Fruit fly (Drosophila melanogaster) whole organism, embryonic: ENCODE results near the gene mus201.

Source experiments
- ATbp ChIP-seq: fragments of 200-800 bp; sonication (Bioruptor generic); optimal IDR thresholded peaks from 2 replicates; lab custom pipeline; 2017; ENCODE audit warnings: missing biosample characterization, mild to moderate bottlenecking, missing genetic modification characterization, missing genetic modification reagents
- Asciz ChIP-seq: fragments of 200-800 bp; sonication (Bioruptor generic); optimal IDR thresholded peaks from 2 replicates; lab custom pipeline; 2017; ENCODE audit warnings: missing biosample characterization, mild to moderate bottlenecking, missing genetic modification characterization, missing genetic modification reagents
- B-H1 ChIP-seq: fragments of 200-800 bp; sonication (Bioruptor generic); IDR thresholded peaks from 3 replicates; pipeline ENCODE4 v1.3.6; 2022; ENCODE audit warnings: missing biosample characterization, missing genetic modification characterization
- Bgb ChIP-seq: fragments of 200-800 bp; sonication (Bioruptor generic); IDR thresholded peaks from 2 replicates; pipeline ENCODE4 v1.3.6; 2022; ENCODE audit warnings: missing biosample characterization, missing genetic modification characterization; ENCODE audit not compliant: partially characterized antibody
- CG1024 ChIP-seq: fragments of 200-800 bp; sonication (Bioruptor generic); IDR thresholded peaks from 2 replicates; pipeline ENCODE4 v1.3.6; 2022; ENCODE audit warnings: missing biosample characterization, missing genetic modification characterization
- CG11456 ChIP-seq: fragments of 200-800 bp; sonication (Bioruptor generic); IDR thresholded peaks from 3 replicates; pipeline ENCODE4 v1.3.6; 2022; ENCODE audit warnings: missing biosample characterization, missing genetic modification characterization
- CG1602 ChIP-seq: fragments of 200-800 bp; sonication (Bioruptor generic); optimal IDR thresholded peaks from 3 replicates; lab custom pipeline; 2016; ENCODE audit warnings: missing biosample characterization, missing genetic modification characterization
- CG17328 ChIP-seq: fragments of 200-800 bp; sonication (Bioruptor generic); IDR thresholded peaks from 2 replicates; pipeline ENCODE4 v1.3.6; 2022; ENCODE audit warnings: missing biosample characterization, missing genetic modification characterization
- CG17361 ChIP-seq: fragments of 200-800 bp; sonication (Bioruptor generic); IDR thresholded peaks from 3 replicates; pipeline ENCODE4 v1.3.6; 2022; ENCODE audit warnings: missing biosample characterization, missing genetic modification characterization
- CG17385 ChIP-seq: fragments of 200-800 bp; sonication (Bioruptor generic); optimal IDR thresholded peaks from 3 replicates; lab custom pipeline; 2018; ENCODE audit warnings: missing biosample characterization, mild to moderate bottlenecking, missing genetic modification characterization
- CG1792 ChIP-seq: fragments of 200-800 bp; sonication (Bioruptor generic); optimal IDR thresholded peaks from 2 replicates; lab custom pipeline; 2016; ENCODE audit warnings: missing biosample characterization, missing genetic modification characterization
- CG30403 ChIP-seq: fragments of 200-800 bp; sonication (Bioruptor generic); optimal IDR thresholded peaks from 3 replicates; lab custom pipeline; 2016; ENCODE audit warnings: missing biosample characterization, missing genetic modification characterization
- CG32767 ChIP-seq: fragments of 200-800 bp; sonication (Bioruptor generic); IDR thresholded peaks from 2 replicates; pipeline ENCODE4 v1.3.6; 2022; ENCODE audit warnings: missing biosample characterization, missing genetic modification characterization
- CG5953 ChIP-seq: fragments of 200-800 bp; sonication (Bioruptor generic); IDR thresholded peaks from 2 replicates; pipeline ENCODE4 v1.3.6; 2022; ENCODE audit warnings: missing biosample characterization, missing genetic modification characterization
- CG6689 ChIP-seq: fragments of 200-800 bp; sonication (Bioruptor generic); IDR thresholded peaks from 2 replicates; pipeline ENCODE4 v1.3.6; 2022; ENCODE audit warnings: missing biosample characterization, missing genetic modification characterization
- CG7357 ChIP-seq: fragments of 200-800 bp; sonication (Bioruptor generic); IDR thresholded peaks from 3 replicates; pipeline ENCODE4 v1.3.6; 2022; ENCODE audit warnings: missing biosample characterization, missing genetic modification characterization
- CG7556 ChIP-seq: fragments of 200-800 bp; sonication (Bioruptor generic); optimal IDR thresholded peaks from 2 replicates; lab custom pipeline; 2017; ENCODE audit warnings: missing biosample characterization, mild to moderate bottlenecking, missing genetic modification characterization
- CG8765 ChIP-seq: fragments of 200-800 bp; sonication (Bioruptor generic); IDR thresholded peaks from 2 replicates; pipeline ENCODE4 v1.3.6; 2022; ENCODE audit warnings: missing biosample characterization, missing genetic modification characterization
- CoRest ChIP-seq: fragments of 200-800 bp; sonication (Bioruptor generic); optimal IDR thresholded peaks from 3 replicates; lab custom pipeline; 2018; ENCODE audit warnings: missing biosample characterization, mild to moderate bottlenecking, missing genetic modification characterization, moderate library complexity
- CrebB ChIP-seq: fragments of 200-800 bp; sonication (Bioruptor generic); optimal IDR thresholded peaks from 3 replicates; lab custom pipeline; 2018; ENCODE audit warnings: missing biosample characterization, mild to moderate bottlenecking, missing genetic modification characterization
- Dll ChIP-seq: fragments of 200-800 bp; sonication (Bioruptor generic); IDR thresholded peaks from 4 replicates; pipeline ENCODE4 v1.3.6; 2022; ENCODE audit warnings: missing biosample characterization, missing genetic modification characterization; ENCODE audit not compliant: partially characterized antibody
- Dp ChIP-seq: fragments of 200-800 bp; sonication (Bioruptor generic); optimal IDR thresholded peaks from 2 replicates; lab custom pipeline; 2018; ENCODE audit warnings: missing biosample characterization, mild to moderate bottlenecking, missing genetic modification characterization, moderate library complexity
- Drgx ChIP-seq: fragments of 200-800 bp; sonication (Bioruptor generic); IDR thresholded peaks from 2 replicates; pipeline ENCODE4 v1.3.6; 2022; ENCODE audit warnings: missing biosample characterization, missing genetic modification characterization
- Eip74EF ChIP-seq, 2 experiments: fragments of 200-800 bp in 1 of 2; fragments of >200 bp in 1 of 2; sonication (Bioruptor generic) in 1 of 2; optimal IDR thresholded peaks; 2 replicates each; lab custom pipeline; 2017 to 2019; ENCODE audit warnings: missing biosample characterization in 2 of 2, missing genetic modification characterization in 2 of 2, mild to moderate bottlenecking in 1 of 2, moderate library complexity in 1 of 2
- Ets97D ChIP-seq: fragments of 200-800 bp; sonication (Bioruptor generic); optimal IDR thresholded peaks from 3 replicates; lab custom pipeline; 2016; ENCODE audit warnings: missing biosample characterization, missing genetic modification characterization
- HLH3B ChIP-seq: fragments of 200-800 bp; sonication (Bioruptor generic); IDR thresholded peaks from 2 replicates; pipeline ENCODE4 v1.3.6; 2022; ENCODE audit warnings: missing biosample characterization, missing genetic modification characterization
- HmgD ChIP-seq: fragments of 200-800 bp; sonication (Bioruptor generic); optimal IDR thresholded peaks from 3 replicates; lab custom pipeline; 2016; ENCODE audit warnings: missing biosample characterization, missing genetic modification characterization
- Lhr ChIP-seq: fragments of 200-800 bp; sonication (Bioruptor generic); optimal IDR thresholded peaks from 3 replicates; lab custom pipeline; 2017; ENCODE audit warnings: mild to moderate bottlenecking, missing biosample characterization, missing genetic modification reagents, missing genetic modification characterization
- Mrtf ChIP-seq: fragments of 200-800 bp; sonication (Bioruptor generic); IDR thresholded peaks from 3 replicates; pipeline ENCODE4 v1.3.6; 2022; ENCODE audit warnings: missing biosample characterization, missing genetic modification characterization
- Optix ChIP-seq: fragments of 200-800 bp; sonication (Bioruptor generic); IDR thresholded peaks from 3 replicates; pipeline ENCODE4 v1.3.6; 2022; ENCODE audit warnings: missing biosample characterization, missing genetic modification characterization
- Scr ChIP-seq: fragments of 200-800 bp; sonication (Bioruptor generic); IDR thresholded peaks from 2 replicates; pipeline ENCODE4 v1.3.6; 2022; ENCODE audit warnings: missing biosample characterization, missing genetic modification characterization; ENCODE audit not compliant: partially characterized antibody
- Sox102F ChIP-seq: fragments of 200-800 bp; sonication (Bioruptor generic); optimal IDR thresholded peaks from 2 replicates; lab custom pipeline; 2018; ENCODE audit warnings: missing biosample characterization, mild to moderate bottlenecking, missing genetic modification characterization, moderate library complexity
- bcd ChIP-seq: fragments of 200-800 bp; sonication (Bioruptor generic); optimal IDR thresholded peaks from 2 replicates; lab custom pipeline; 2017; ENCODE audit warnings: missing biosample characterization, mild to moderate bottlenecking, missing genetic modification characterization
- dpn ChIP-seq, 2 experiments: fragments of 200-800 bp; sonication (Bioruptor generic); optimal IDR thresholded peaks; 3 replicates each; lab custom pipeline; 2016; ENCODE audit warnings: missing biosample characterization in 2 of 2, missing genetic modification characterization in 2 of 2
- dysf ChIP-seq: fragments of 200-800 bp; sonication (Bioruptor generic); IDR thresholded peaks from 3 replicates; pipeline ENCODE4 v1.3.6; 2022; ENCODE audit warnings: missing biosample characterization, missing genetic modification characterization
- ewg ChIP-seq: fragments of 200-800 bp; sonication (Bioruptor generic); optimal IDR thresholded peaks from 3 replicates; lab custom pipeline; 2017; ENCODE audit warnings: mild to moderate bottlenecking, missing biosample characterization, missing genetic modification reagents, missing genetic modification characterization
- h ChIP-seq: fragments of >200 bp; optimal IDR thresholded peaks from 2 replicates; lab custom pipeline; 2017
- hb ChIP-seq: fragments of 200-800 bp; sonication (Bioruptor generic); IDR thresholded peaks from 3 replicates; pipeline ENCODE4 v1.3.6; 2022; ENCODE audit warnings: missing biosample characterization, missing genetic modification characterization; ENCODE audit not compliant: partially characterized antibody
- ken ChIP-seq: fragments of 200-800 bp; sonication (Bioruptor generic); IDR thresholded peaks from 3 replicates; pipeline ENCODE4 v1.3.6; 2022; ENCODE audit warnings: missing biosample characterization, missing genetic modification characterization
- lab ChIP-seq: fragments of 200-800 bp; sonication (Bioruptor generic); optimal IDR thresholded peaks from 3 replicates; lab custom pipeline; 2017; ENCODE audit warnings: missing biosample characterization, missing genetic modification characterization, mild to moderate bottlenecking, moderate library complexity, missing genetic modification reagents
- mld ChIP-seq: fragments of 200-800 bp; sonication (Bioruptor generic); IDR thresholded peaks from 3 replicates; pipeline ENCODE4 v1.3.6; 2022; ENCODE audit warnings: missing biosample characterization, missing genetic modification characterization; ENCODE audit not compliant: partially characterized antibody
- phol ChIP-seq: fragments of 200-800 bp; sonication (Bioruptor generic); optimal IDR thresholded peaks from 3 replicates; lab custom pipeline; 2018; ENCODE audit warnings: missing biosample characterization, mild to moderate bottlenecking, missing genetic modification characterization, moderate library complexity
- psq ChIP-seq: fragments of 200-800 bp; sonication (Bioruptor generic); optimal IDR thresholded peaks from 2 replicates; lab custom pipeline; 2017; ENCODE audit warnings: missing biosample characterization, missing genetic modification characterization
- pzg ChIP-seq: fragments of 200-800 bp; sonication (Bioruptor generic); optimal IDR thresholded peaks from 3 replicates; lab custom pipeline; 2018; ENCODE audit warnings: missing biosample characterization, mild to moderate bottlenecking, missing genetic modification characterization, moderate library complexity
- scrt ChIP-seq: fragments of 200-800 bp; sonication (Bioruptor generic); optimal IDR thresholded peaks from 2 replicates; lab custom pipeline; 2018; ENCODE audit warnings: missing biosample characterization, mild to moderate bottlenecking, missing genetic modification characterization, moderate library complexity
- seq ChIP-seq: fragments of 200-800 bp; sonication (Bioruptor generic); IDR thresholded peaks from 2 replicates; pipeline ENCODE4 v1.3.6; 2022; ENCODE audit warnings: missing biosample characterization, missing genetic modification characterization
- stc ChIP-seq: fragments of 200-800 bp; sonication (Bioruptor generic); IDR thresholded peaks from 2 replicates; pipeline ENCODE4 v1.3.6; 2022; ENCODE audit warnings: missing biosample characterization, missing genetic modification characterization
- tx ChIP-seq: fragments of 200-800 bp; sonication (Bioruptor generic); optimal IDR thresholded peaks from 2 replicates; lab custom pipeline; 2016; ENCODE audit warnings: missing biosample characterization, missing genetic modification characterization
- wek ChIP-seq: fragments of 200-800 bp; sonication (Bioruptor generic); optimal IDR thresholded peaks from 3 replicates; lab custom pipeline; 2018; ENCODE audit warnings: missing biosample characterization, mild to moderate bottlenecking, missing genetic modification characterization, moderate library complexity
- zfh1 ChIP-seq: fragments of 200-800 bp; sonication (Bioruptor generic); IDR thresholded peaks from 3 replicates; pipeline ENCODE4 v1.3.6; 2022; ENCODE audit warnings: missing biosample characterization, missing genetic modification characterization

mus201 gene

DNA sequence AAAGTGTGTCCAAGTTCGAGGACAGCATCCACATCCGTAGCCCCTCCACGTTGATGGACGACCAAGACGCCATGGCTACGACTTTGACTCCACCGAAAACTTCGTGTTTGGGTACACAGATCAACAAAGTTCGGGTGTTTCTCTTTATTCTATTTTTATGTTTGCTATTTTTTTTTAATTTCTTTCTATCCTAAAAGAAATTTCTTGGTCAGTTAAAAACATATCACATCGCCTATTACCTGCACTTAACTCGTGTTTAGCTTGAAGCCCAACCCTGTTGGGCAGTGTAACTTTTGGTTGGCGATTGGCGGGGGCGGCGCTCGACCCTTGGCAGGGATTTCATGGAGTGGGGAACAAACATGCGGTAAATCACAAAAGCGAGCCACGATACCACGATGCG is 35.5 kb downstream of the mus201 start (continued):
- TF ChIP-seq ewg (GFP tag; lab: Kevin White, UChicago): no peak
- TF ChIP-seq CG17385 (GFP tag; lab: Kevin White, UChicago): peak; percentile 23
- TF ChIP-seq Dll (GFP tag; lab: Robert Waterston, UW): no peak
- peak; percentile 72 for TF ChIP-seq stc (GFP tag; lab: Robert Waterston, UW)
- peak; percentile 37 for TF ChIP-seq CG30403
- peak; percentile 57; the same call in 2 of the 3 replicates for TF ChIP-seq CG7357
- TF ChIP-seq Asciz: peak; percentile 13
- TF ChIP-seq Ets97D (GFP tag; lab: Kevin White, UChicago): no peak
- no peak for TF ChIP-seq h
- TF ChIP-seq Mrtf (GFP tag; lab: Robert Waterston, UW): 0 out of 3 replicates have a peak, but pooled peaks have one; percentile 46
- no peak for TF ChIP-seq wek (GFP tag; lab: Kevin White, UChicago)
- TF ChIP-seq Dp (GFP tag; lab: Kevin White, UChicago): no peak
- peak; percentile 59 for TF ChIP-seq CG17361
- no peak for TF ChIP-seq CrebB (tag; lab: Kevin White, UChicago)
- peak; percentile 69 for TF ChIP-seq CG6689
- no peak for TF ChIP-seq HmgD (GFP tag; lab: Kevin White, UChicago)
- TF ChIP-seq Bgb (GFP tag; lab: Robert Waterston, UW): no peak
- 0 out of 2 replicates have a peak, but pooled peaks have one; percentile 59 for TF ChIP-seq seq (GFP tag; lab: Robert Waterston, UW)
- TF ChIP-seq Drgx (GFP tag; lab: Robert Waterston, UW): peak; percentile 50; the same call in 1 of the 2 replicates
- TF ChIP-seq ATbp (GFP tag; lab: Kevin White, UChicago): peak; percentile 26
- TF ChIP-seq CoRest (tag; lab: Kevin White, UChicago): peak; percentile 34
- peak; percentile 37; the same call in 1 of the 2 replicates for TF ChIP-seq CG8765 (GFP tag; lab: Robert Waterston, UW)
- no peak for TF ChIP-seq tx
- TF ChIP-seq Sox102F: peak; percentile 50
- no peak for TF ChIP-seq CG1024 (GFP tag; lab: Robert Waterston, UW)
- peak; percentile 21 for TF ChIP-seq CG1792 (GFP tag; lab: Kevin White, UChicago)
- peak; percentile 36; the same call in 1 of the 2 replicates for TF ChIP-seq HLH3B (GFP tag; lab: Robert Waterston, UW)
- TF ChIP-seq phol: peak; percentile 67
- no peak for TF ChIP-seq Scr (GFP tag; lab: Robert Waterston, UW)
- TF ChIP-seq lab (GFP tag; lab: Kevin White, UChicago): peak; percentile 76
- TF ChIP-seq Optix (GFP tag; lab: Robert Waterston, UW): peak; percentile 47; the same call in 1 of the 3 replicates
- peak; percentile 73 for TF ChIP-seq dysf (GFP tag; lab: Robert Waterston, UW)
- 0 out of 2 replicates have a peak, but pooled peaks have one; percentile 34 for TF ChIP-seq CG5953 (GFP tag; lab: Robert Waterston, UW)
- peak in 1 of 2 experiments; percentile 38 for TF ChIP-seq dpn (GFP tag; optimal IDR thresholded peaks at IDR 0.05; lab: Kevin White, UChicago)
- no peak for TF ChIP-seq CG11456
- TF ChIP-seq ken: peak; percentile 78; the same call in 2 of the 3 replicates
- TF ChIP-seq B-H1: peak; percentile 18; the same call in 1 of the 3 replicates
- peak; percentile 48 for TF ChIP-seq CG7556 (GFP tag; lab: Kevin White, UChicago)
- peak; percentile 79 for TF ChIP-seq zfh1 (GFP tag; lab: Robert Waterston, UW)
- no peak for TF ChIP-seq Lhr
- TF ChIP-seq mld (GFP tag; lab: Robert Waterston, UW): no peak
- TF ChIP-seq psq (GFP tag; lab: Kevin White, UChicago): no peak
- no peak for TF ChIP-seq pzg (GFP tag; lab: Kevin White, UChicago)
- TF ChIP-seq Eip74EF (GFP tag; optimal IDR thresholded peaks at IDR 0.05; lab: Kevin White, UChicago): peak in 1 of 2 experiments; percentile 30
- peak; percentile 36 for TF ChIP-seq bcd (GFP tag; lab: Kevin White, UChicago)
- TF ChIP-seq CG1602 (GFP tag; lab: Kevin White, UChicago): peak; percentile 5
- TF ChIP-seq CG32767 (GFP tag; lab: Robert Waterston, UW): peak; percentile 54; the same call in 1 of the 2 replicates
- no peak for TF ChIP-seq hb (GFP tag; lab: Robert Waterston, UW)
- peak; percentile 34 for TF ChIP-seq scrt (GFP tag; lab: Kevin White, UChicago)
- peak; percentile 71 for TF ChIP-seq CG17328
